Fruit fly (Drosophila melanogaster) whole organism, pupa: ENCODE data around the gene gt.

Experiments
- CG10348 ChIP-seq: fragments of 200-800 bp; sonication (Bioruptor generic); IDR thresholded peaks from 2 replicates; pipeline ENCODE4 v1.3.6; 2022; ENCODE audit warnings: missing biosample characterization, missing genetic modification characterization
- CG12605 ChIP-seq: fragments of 200-800 bp; sonication (Bioruptor generic); IDR thresholded peaks from 2 replicates; pipeline ENCODE4 v1.3.6; 2022; ENCODE audit warnings: missing biosample characterization, missing genetic modification characterization
- CG13204 ChIP-seq: fragments of 200-800 bp; sonication (Bioruptor generic); optimal IDR thresholded peaks from 2 replicates; lab custom pipeline; 2018; ENCODE audit warnings: missing biosample characterization, mild to moderate bottlenecking, missing genetic modification characterization, moderate library complexity
- CG14655 ChIP-seq: fragments of 200-800 bp; sonication (Bioruptor generic); optimal IDR thresholded peaks from 3 replicates; lab custom pipeline; 2017; ENCODE audit warnings: mild to moderate bottlenecking, missing biosample characterization, missing genetic modification reagents, missing genetic modification characterization
- CG15710 ChIP-seq: fragments of 200-800 bp; sonication (Bioruptor generic); optimal IDR thresholded peaks from 2 replicates; lab custom pipeline; 2018; ENCODE audit warnings: missing biosample characterization, mild to moderate bottlenecking, missing genetic modification characterization, moderate library complexity
- CG17806 ChIP-seq: fragments of 200-800 bp; sonication (Bioruptor generic); optimal IDR thresholded peaks from 2 replicates; lab custom pipeline; 2018; ENCODE audit warnings: missing biosample characterization, mild to moderate bottlenecking, missing genetic modification characterization, moderate library complexity
- CG32121 ChIP-seq: fragments of 200-800 bp; sonication (Bioruptor generic); IDR thresholded peaks from 2 replicates; pipeline ENCODE4 v1.3.6; 2022; ENCODE audit warnings: missing biosample characterization, missing genetic modification characterization
- CG34367 ChIP-seq: fragments of 200-800 bp; sonication (Bioruptor generic); optimal IDR thresholded peaks from 2 replicates; lab custom pipeline; 2018; ENCODE audit warnings: missing biosample characterization, mild to moderate bottlenecking, missing genetic modification characterization
- CG4496 ChIP-seq: fragments of 200-800 bp; sonication (Bioruptor generic); IDR thresholded peaks from 3 replicates; pipeline ENCODE4 v1.3.6; 2022; ENCODE audit warnings: missing biosample characterization, missing genetic modification characterization
- CG8159 ChIP-seq: fragments of 200-800 bp; sonication (Bioruptor generic); optimal IDR thresholded peaks from 3 replicates; lab custom pipeline; 2018; ENCODE audit warnings: missing biosample characterization, mild to moderate bottlenecking, missing genetic modification characterization, moderate library complexity
- CG8301 ChIP-seq: fragments of 200-800 bp; sonication (Bioruptor generic); optimal IDR thresholded peaks from 2 replicates; lab custom pipeline; 2018; ENCODE audit warnings: missing biosample characterization, mild to moderate bottlenecking, missing genetic modification characterization
- CG9948 ChIP-seq: fragments of 200-800 bp; sonication (Bioruptor generic); optimal IDR thresholded peaks from 2 replicates; lab custom pipeline; 2018; ENCODE audit warnings: missing biosample characterization, mild to moderate bottlenecking, missing genetic modification characterization, moderate library complexity
- D1 ChIP-seq: fragments of 200-800 bp; sonication (Bioruptor generic); optimal IDR thresholded peaks from 2 replicates; lab custom pipeline; 2018; ENCODE audit warnings: missing biosample characterization, mild to moderate bottlenecking, missing genetic modification characterization, moderate library complexity
- EcR ChIP-seq: fragments of 200-800 bp; sonication (Bioruptor generic); optimal IDR thresholded peaks from 3 replicates; lab custom pipeline; 2019; ENCODE audit warnings: missing biosample characterization, missing genetic modification characterization, mild to moderate bottlenecking, moderate library complexity, missing genetic modification reagents
- Ets98B ChIP-seq: fragments of 200-800 bp; sonication (Bioruptor generic); IDR thresholded peaks from 2 replicates; pipeline ENCODE4 v1.3.6; 2022; ENCODE audit warnings: missing biosample characterization, missing genetic modification characterization
- Pif1A ChIP-seq: fragments of 200-800 bp; sonication (Bioruptor generic); optimal IDR thresholded peaks from 3 replicates; lab custom pipeline; 2016; ENCODE audit warnings: missing biosample characterization, missing genetic modification characterization
- Pif1B ChIP-seq: fragments of 200-800 bp; sonication (Bioruptor generic); optimal IDR thresholded peaks from 3 replicates; lab custom pipeline; 2016; ENCODE audit warnings: missing biosample characterization, missing genetic modification characterization
- Snoo ChIP-seq: fragments of 200-800 bp; sonication (Bioruptor generic); optimal IDR thresholded peaks from 3 replicates; lab custom pipeline; 2017; ENCODE audit warnings: missing biosample characterization, mild to moderate bottlenecking, missing genetic modification characterization, inconsistent platforms
- fd96Ca ChIP-seq: fragments of 200-800 bp; sonication (Bioruptor generic); IDR thresholded peaks from 3 replicates; pipeline ENCODE4 v1.3.6; 2022; ENCODE audit warnings: missing biosample characterization, missing genetic modification characterization
- gl ChIP-seq: fragments of 200-800 bp; sonication (Bioruptor generic); optimal IDR thresholded peaks from 2 replicates; lab custom pipeline; 2018; ENCODE audit warnings: missing biosample characterization, mild to moderate bottlenecking, missing genetic modification characterization
- rn ChIP-seq: fragments of 200-800 bp; sonication (Bioruptor generic); IDR thresholded peaks from 2 replicates; pipeline ENCODE4 v1.3.6; 2022; ENCODE audit warnings: missing biosample characterization, missing genetic modification characterization

gt gene

dm6 chrX:2428903-2429302, at the start of gene gt:
Gene gt, minus strand, starts transcription at chrX:2428967.
- TF ChIP-seq EcR (GFP tag; lab: Kevin White, UChicago) (no peak), CG17806 (no peak), CG4496 (GFP tag; lab: Robert Waterston, UW) (no peak), CG8159 (tag; lab: Kevin White, UChicago) (no peak), CG9948 (tag; lab: Kevin White, UChicago) (no peak), CG10348 (GFP tag; lab: Robert Waterston, UW) (no peak), D1 (tag; lab: Kevin White, UChicago) (no peak)

- TF ChIP-seq rn, result no peak
- TF ChIP-seq CG8301, result no peak
- no peak for TF ChIP-seq CG32121
- peak; percentile 48; the same call in 1 of the 2 replicates for TF ChIP-seq CG12605 (GFP tag; lab: Robert Waterston, UW)
- TF ChIP-seq CG10348 (GFP tag; lab: Robert Waterston, UW), result no peak
- no peak for TF ChIP-seq CG13204 (GFP tag; lab: Kevin White, UChicago)
- TF ChIP-seq CG34367 (tag; lab: Kevin White, UChicago), result no peak
- TF ChIP-seq Pif1B (GFP tag; lab: Kevin White, UChicago), result peak; percentile 52
- TF ChIP-seq Pif1A, result peak; percentile 19
- no peak for TF ChIP-seq CG8159 (tag; lab: Kevin White, UChicago)
- no peak; the same call in 1 of the 2 replicates for TF ChIP-seq Ets98B (GFP tag; lab: Robert Waterston, UW)
Observed at dm6 chrX:2469843-2470442, 41.2 kb upstream of the gt start, which contains the start of gene boi. Gene boi, minus strand, starts transcription at chrX:2470043.

DNA sequence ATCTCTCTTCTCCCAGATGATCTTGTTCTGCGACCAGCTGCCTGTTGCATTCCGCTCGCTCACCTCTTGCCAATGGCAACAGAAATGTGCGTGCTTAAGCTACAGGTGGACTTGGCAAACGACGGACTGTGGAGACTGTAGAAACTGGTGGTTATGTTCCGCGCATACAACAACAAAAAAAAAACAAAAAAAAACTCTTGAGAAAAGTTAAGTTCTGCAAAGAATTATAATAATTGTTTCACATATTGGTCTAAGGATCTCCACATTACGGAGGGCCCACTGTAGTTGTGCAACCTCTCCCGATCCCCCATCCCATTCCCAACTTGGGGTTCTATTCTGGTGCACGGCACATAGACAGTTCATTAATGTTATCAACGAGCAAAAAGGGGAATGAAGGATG, 39.8 kb upstream of the gt start:
- peak; percentile 84 for TF ChIP-seq CG13204 (GFP tag; lab: Kevin White, UChicago)
- TF ChIP-seq CG14655 (GFP tag; lab: Kevin White, UChicago), result peak; percentile 94
- peak; percentile 87 for TF ChIP-seq CG8301
- TF ChIP-seq CG15710 (tag; lab: Kevin White, UChicago), result peak; percentile 84
- peak; percentile 86 for TF ChIP-seq CG17806
- TF ChIP-seq fd96Ca (GFP tag; lab: Robert Waterston, UW), result peak; percentile 97
- TF ChIP-seq EcR (GFP tag; lab: Kevin White, UChicago), result no peak
- TF ChIP-seq Pif1B (GFP tag; lab: Kevin White, UChicago), result peak; percentile 76
- peak; percentile 39 for TF ChIP-seq D1 (tag; lab: Kevin White, UChicago)
- peak; percentile 83 for TF ChIP-seq CG8159 (tag; lab: Kevin White, UChicago)
- TF ChIP-seq gl (tag; lab: Kevin White, UChicago), result peak; percentile 77
- TF ChIP-seq rn, result peak; percentile 76
- TF ChIP-seq CG4496 (GFP tag; lab: Robert Waterston, UW), result peak; percentile 96
- peak; percentile 90 for TF ChIP-seq CG32121
- peak; percentile 83 for TF ChIP-seq CG34367 (tag; lab: Kevin White, UChicago)
- TF ChIP-seq CG9948 (tag; lab: Kevin White, UChicago), result peak; percentile 87
- peak; percentile 27 for TF ChIP-seq Snoo (tag; lab: Kevin White, UChicago)
- 0 out of 2 replicates have a peak, but pooled peaks have one; percentile 37 for TF ChIP-seq CG10348 (GFP tag; lab: Robert Waterston, UW)
- TF ChIP-seq CG12605 (GFP tag; lab: Robert Waterston, UW), result peak; percentile 89
- TF ChIP-seq Pif1A, result peak; percentile 89
- TF ChIP-seq Ets98B (GFP tag; lab: Robert Waterston, UW), result peak; percentile 93

- no peak for TF ChIP-seq Pif1B (GFP tag; lab: Kevin White, UChicago)
- no peak for TF ChIP-seq Ets98B (GFP tag; lab: Robert Waterston, UW)
- no peak for TF ChIP-seq CG14655 (GFP tag; lab: Kevin White, UChicago)
- no peak for TF ChIP-seq CG12605 (GFP tag; lab: Robert Waterston, UW)
- no peak for TF ChIP-seq Pif1A
- TF ChIP-seq CG10348 (GFP tag; lab: Robert Waterston, UW), result no peak
- TF ChIP-seq CG17806, result no peak
- TF ChIP-seq CG8301, result no peak
- TF ChIP-seq Snoo (tag; lab: Kevin White, UChicago), result no peak
- no peak for TF ChIP-seq CG32121
- no peak for TF ChIP-seq CG4496 (GFP tag; lab: Robert Waterston, UW)
Observed at dm6 chrX:2466919-2467318, 38.2 kb upstream of the gt start.

- TF ChIP-seq CG13204 (GFP tag; lab: Kevin White, UChicago), result no peak
- no peak for TF ChIP-seq CG10348 (GFP tag; lab: Robert Waterston, UW)
- no peak for TF ChIP-seq CG32121
- TF ChIP-seq CG17806, result no peak
- TF ChIP-seq CG15710 (tag; lab: Kevin White, UChicago), result no peak
- TF ChIP-seq CG8301, result no peak
- no peak for TF ChIP-seq Ets98B (GFP tag; lab: Robert Waterston, UW)
- TF ChIP-seq, all 21 proteins: peak for 0
Observed at dm6 chrX:2465687-2466086, 36.9 kb upstream of the gt start.

DNA sequence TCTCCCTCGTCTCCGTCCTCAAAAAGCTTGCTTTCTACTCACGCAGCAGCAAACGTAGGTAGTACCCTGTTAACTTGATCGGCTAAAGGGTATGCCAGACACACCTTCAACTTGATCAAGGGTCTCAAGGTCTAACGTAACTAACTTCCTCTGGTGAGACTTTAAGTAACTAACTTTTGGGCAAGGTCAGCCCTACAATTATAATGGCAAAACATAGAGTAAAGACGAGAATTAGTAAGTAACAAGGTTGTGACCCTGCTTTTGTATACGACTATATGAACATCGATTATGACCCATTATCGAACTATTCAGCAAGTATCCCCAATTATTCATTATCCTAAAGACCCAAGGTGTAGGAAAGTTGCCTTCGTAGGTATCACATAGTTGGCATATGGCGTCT, 35.4 kb upstream of the gt start:
- TF ChIP-seq CG17806 (no peak), CG13204 (GFP tag; lab: Kevin White, UChicago) (no peak), rn (no peak), CG4496 (GFP tag; lab: Robert Waterston, UW) (no peak), Pif1A (no peak), EcR (GFP tag; lab: Kevin White, UChicago) (no peak), CG32121 (no peak), CG12605 (GFP tag; lab: Robert Waterston, UW) (no peak), CG34367 (tag; lab: Kevin White, UChicago) (no peak), CG8301 (peak; percentile 22), D1 (tag; lab: Kevin White, UChicago) (no peak), gl (tag; lab: Kevin White, UChicago) (no peak), CG10348 (GFP tag; lab: Robert Waterston, UW) (no peak), CG14655 (GFP tag; lab: Kevin White, UChicago) (peak; percentile 33), CG9948 (tag; lab: Kevin White, UChicago) (peak; percentile 2), fd96Ca (GFP tag; lab: Robert Waterston, UW) (no peak)
